Worm (Caenorhabditis elegans) whole organism, late embryonic: Measurements from ENCODE around the gene H43E16.1.
"Not testable (repeated sequence)": the region's sequence is repeated elsewhere in the genome, so short reads cannot be mapped to it uniquely, and the experiment has no call there.

ENCODE experiments used
- C38D4.7 ChIP-seq: fragments of 200-800 bp; sonication (Bioruptor generic); optimal IDR thresholded peaks from 2 replicates; lab custom pipeline; 2018; ENCODE audit warnings: mild to moderate bottlenecking, missing genetic modification characterization, moderate library complexity, missing compliant biosample characterization
- Y22D7AL.16 ChIP-seq: sonication (generic microtip); optimal IDR thresholded peaks from 2 replicates; lab custom pipeline; 2016; ENCODE audit warnings: missing genetic modification characterization, missing compliant biosample characterization
- ahr-1 ChIP-seq: sonication (generic microtip); optimal IDR thresholded peaks from 2 replicates; lab custom pipeline; 2016; ENCODE audit warnings: missing genetic modification characterization, missing compliant biosample characterization
- ama-1 ChIP-seq: fragments of 150-350 bp; optimal IDR thresholded peaks from 2 replicates; lab custom pipeline; 2014
- ceh-14 ChIP-seq: sonication (generic microtip); optimal IDR thresholded peaks from 2 replicates; lab custom pipeline; 2016; ENCODE audit warnings: missing genotype, missing genetic modification characterization, missing compliant biosample characterization
- ceh-18 ChIP-seq: sonication (generic microtip); optimal IDR thresholded peaks from 2 replicates; lab custom pipeline; 2016; ENCODE audit warnings: missing genetic modification characterization, missing compliant biosample characterization
- ceh-19 ChIP-seq: fragments of 200-800 bp; sonication (Bioruptor generic); optimal IDR thresholded peaks from 2 replicates; lab custom pipeline; 2018; ENCODE audit warnings: mild to moderate bottlenecking, missing genetic modification characterization, missing compliant biosample characterization
- ceh-30 ChIP-seq: fragments of 150-350 bp; optimal IDR thresholded peaks from 2 replicates; lab custom pipeline; 2014; ENCODE audit warnings: missing biosample characterization, missing genetic modification characterization
- ceh-31 ChIP-seq: sonication (generic microtip); optimal IDR thresholded peaks from 2 replicates; lab custom pipeline; 2016; ENCODE audit warnings: missing genetic modification characterization, missing compliant biosample characterization
- ceh-45 ChIP-seq: fragments of 200-800 bp; sonication (Bioruptor generic); IDR thresholded peaks from 2 replicates; pipeline ENCODE4 v1.3.6; 2022; ENCODE audit warnings: missing genetic modification reagents, missing genetic modification characterization, missing compliant biosample characterization
- ceh-48 ChIP-seq: sonication (generic microtip); optimal IDR thresholded peaks from 2 replicates; lab custom pipeline; 2016; ENCODE audit warnings: missing genetic modification characterization, inconsistent platforms, missing compliant biosample characterization
- ceh-9 ChIP-seq: sonication (generic microtip); optimal IDR thresholded peaks from 2 replicates; lab custom pipeline; 2016; ENCODE audit warnings: mild to moderate bottlenecking, missing genetic modification characterization, inconsistent platforms, missing compliant biosample characterization
- che-1 ChIP-seq: sonication (generic microtip); optimal IDR thresholded peaks from 2 replicates; lab custom pipeline; 2016; ENCODE audit warnings: mild to moderate bottlenecking, missing genetic modification characterization, missing compliant biosample characterization
- dmd-4 ChIP-seq: sonication (generic microtip); optimal IDR thresholded peaks from 2 replicates; lab custom pipeline; 2016; ENCODE audit warnings: borderline replicate concordance, missing genetic modification characterization, missing compliant biosample characterization
- elt-2 ChIP-seq: sonication (generic microtip); optimal IDR thresholded peaks from 2 replicates; lab custom pipeline; 2016; ENCODE audit warnings: missing genetic modification reagents, missing genetic modification characterization, missing compliant biosample characterization
- eyg-1 ChIP-seq: sonication (generic microtip); optimal IDR thresholded peaks from 2 replicates; lab custom pipeline; 2016; ENCODE audit warnings: missing genotype, missing genetic modification characterization, missing compliant biosample characterization
- fax-1 ChIP-seq: sonication (generic microtip); optimal IDR thresholded peaks from 2 replicates; lab custom pipeline; 2016; ENCODE audit warnings: missing genotype, missing genetic modification characterization, missing compliant biosample characterization
- gmeb-2 ChIP-seq: sonication (generic microtip); optimal IDR thresholded peaks from 2 replicates; lab custom pipeline; 2016; ENCODE audit warnings: missing genetic modification characterization, inconsistent platforms, missing compliant biosample characterization
- hlh-13 ChIP-seq: fragments of 200-800 bp; sonication (Bioruptor generic); optimal IDR thresholded peaks from 2 replicates; lab custom pipeline; 2018; ENCODE audit warnings: mild to moderate bottlenecking, missing genetic modification characterization, missing compliant biosample characterization
- hlh-15 ChIP-seq: sonication (generic microtip); optimal IDR thresholded peaks from 2 replicates; lab custom pipeline; 2016; ENCODE audit warnings: missing genetic modification characterization, missing compliant biosample characterization
- hlh-30 ChIP-seq: sonication (generic microtip); optimal IDR thresholded peaks from 2 replicates; lab custom pipeline; 2017; ENCODE audit warnings: antibody characterized with exemption, missing genetic modification characterization, missing compliant biosample characterization; ENCODE audit not compliant: insufficient read depth
- hlh-8 ChIP-seq: sonication (generic microtip); optimal IDR thresholded peaks from 2 replicates; lab custom pipeline; 2016; ENCODE audit warnings: missing genotype, missing genetic modification characterization, missing compliant biosample characterization
- lim-6 ChIP-seq: sonication (generic microtip); optimal IDR thresholded peaks from 2 replicates; lab custom pipeline; 2016; ENCODE audit warnings: missing genetic modification characterization, missing compliant biosample characterization
- madf-2 ChIP-seq: sonication (generic microtip); optimal IDR thresholded peaks from 2 replicates; lab custom pipeline; 2017; ENCODE audit warnings: missing genetic modification characterization, missing compliant biosample characterization
- odd-2 ChIP-seq: sonication (generic microtip); optimal IDR thresholded peaks from 2 replicates; lab custom pipeline; 2017; ENCODE audit warnings: antibody characterized with exemption, mild to moderate bottlenecking, missing genetic modification characterization, missing compliant biosample characterization
- pag-3 ChIP-seq: sonication (generic microtip); optimal IDR thresholded peaks from 2 replicates; lab custom pipeline; 2016; ENCODE audit warnings: missing compliant biosample characterization, missing genetic modification characterization, borderline replicate concordance
- pat-9 ChIP-seq: fragments of 200-800 bp; sonication (Bioruptor generic); optimal IDR thresholded peaks from 2 replicates; lab custom pipeline; 2018; ENCODE audit warnings: mild to moderate bottlenecking, missing genetic modification characterization, moderate library complexity, missing compliant biosample characterization
- pha-4 ChIP-seq: fragments of 150-350 bp; optimal IDR thresholded peaks from 2 replicates; lab custom pipeline; 2018; ENCODE audit warnings: missing biosample characterization, missing genetic modification reagents, missing genetic modification characterization
- pros-1 ChIP-seq: fragments of 150-350 bp; optimal IDR thresholded peaks from 2 replicates; lab custom pipeline; 2014; ENCODE audit warnings: missing biosample characterization, missing genetic modification reagents, missing genetic modification characterization
- ref-2 ChIP-seq: sonication (generic microtip); optimal IDR thresholded peaks from 2 replicates; lab custom pipeline; 2016; ENCODE audit warnings: missing genetic modification characterization, missing compliant biosample characterization
- rnt-1 ChIP-seq: sonication (generic microtip); optimal IDR thresholded peaks from 2 replicates; lab custom pipeline; 2016; ENCODE audit warnings: missing genetic modification characterization, missing compliant biosample characterization
- sox-4 ChIP-seq: sonication (generic microtip); optimal IDR thresholded peaks from 2 replicates; lab custom pipeline; 2017; ENCODE audit warnings: mild to moderate bottlenecking, missing genetic modification characterization, inconsistent platforms, missing compliant biosample characterization
- syd-9 ChIP-seq: sonication (generic microtip); optimal IDR thresholded peaks from 2 replicates; lab custom pipeline; 2016; ENCODE audit warnings: mild to moderate bottlenecking, missing genetic modification characterization, moderate library complexity, missing compliant biosample characterization
- tbx-2 ChIP-seq: sonication (generic microtip); optimal IDR thresholded peaks from 2 replicates; lab custom pipeline; 2016; ENCODE audit warnings: missing genetic modification characterization, missing compliant biosample characterization
- ttx-3 ChIP-seq: sonication (generic microtip); optimal IDR thresholded peaks from 2 replicates; lab custom pipeline; 2016; ENCODE audit warnings: missing genetic modification reagents, missing genetic modification characterization, missing compliant biosample characterization
- unc-3 ChIP-seq, 2 experiments: fragments of 200-800 bp in 1 of 2; sonication (Bioruptor generic) in 1 of 2; sonication (generic microtip) in 1 of 2; conservative IDR thresholded peaks in 1 of 2; optimal IDR thresholded peaks in 1 of 2; 2 replicates each; pipeline versions ENCODE4 v1.3.6 to Lab custom; 2016 to 2022; ENCODE audit warnings: missing compliant biosample characterization in 2 of 2, missing genetic modification characterization in 2 of 2, missing genetic modification reagents in 1 of 2
- unc-55 ChIP-seq: sonication (generic microtip); optimal IDR thresholded peaks from 2 replicates; lab custom pipeline; 2017; ENCODE audit warnings: missing biosample characterization, missing genetic modification reagents, missing genetic modification characterization
- ztf-16 ChIP-seq: sonication (generic microtip); optimal IDR thresholded peaks from 2 replicates; lab custom pipeline; 2017; ENCODE audit warnings: missing genetic modification characterization, missing compliant biosample characterization

Gene H43E16.1

DNA sequence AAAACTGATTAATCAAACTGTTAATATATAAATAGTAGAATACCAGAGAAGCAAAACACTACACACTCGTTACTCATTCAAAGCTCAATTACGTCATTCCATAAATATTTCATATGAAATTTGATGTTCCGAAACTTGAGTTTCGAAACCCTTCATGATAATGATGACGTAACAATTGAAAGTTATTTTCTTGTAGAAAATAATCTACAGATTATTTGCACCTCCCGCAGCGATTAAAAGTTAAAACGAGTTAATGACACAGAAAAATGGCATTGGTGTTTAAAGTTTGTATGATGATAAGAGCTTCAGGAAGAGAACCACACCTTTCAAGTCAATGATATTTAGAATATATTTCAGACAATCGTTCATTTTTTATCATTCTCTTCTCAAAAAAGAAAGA, at the start of gene H43E16.1:
Gene H43E16.1, plus strand, starts transcription at position 375 of the 400 bp plus-strand sequence.
- TF ChIP-seq odd-2 (tag; lab: Kevin White, UChicago) (no peak), rnt-1 (tag; lab: Kevin White, UChicago) (no peak), hlh-30 (tag; lab: Kevin White, UChicago) (no peak)

DNA sequence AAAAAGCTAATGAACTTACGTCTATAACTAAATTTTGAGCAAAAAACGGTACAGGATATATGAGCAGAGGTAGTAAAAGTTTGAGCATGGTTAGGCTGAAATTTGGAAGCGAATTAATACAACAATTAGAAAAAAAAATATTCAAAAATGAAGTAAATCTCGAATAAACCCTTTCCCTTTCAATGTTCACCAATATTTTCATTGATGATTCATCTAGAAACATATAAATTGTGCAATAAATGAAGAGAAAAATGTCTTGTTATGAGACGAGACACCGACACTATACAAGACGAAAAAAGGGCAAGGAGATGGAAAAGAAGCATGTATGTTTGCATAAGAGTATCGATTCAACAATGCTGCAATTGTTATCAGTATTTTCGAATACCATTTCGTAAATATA, 48.8 kb upstream of the H43E16.1 start, which contains the start of gene F54H5.14:
Gene F54H5.14, minus strand, starts transcription at position 101 of the 400 bp plus-strand sequence.
- no peak for TF ChIP-seq hlh-15
- TF ChIP-seq eyg-1 (tag; lab: Kevin White, UChicago) = no peak
- no peak for TF ChIP-seq pha-4
- TF ChIP-seq pag-3 (tag; lab: Kevin White, UChicago) = no peak
- TF ChIP-seq ceh-19 = no peak
- TF ChIP-seq ceh-45 (GFP tag; lab: Robert Waterston, UW) = no peak
- TF ChIP-seq ceh-48 (tag; lab: Kevin White, UChicago) = no peak
- no peak for TF ChIP-seq hlh-13 (GFP tag; lab: Kevin White, UChicago)
- no peak for TF ChIP-seq hlh-8
- no peak for TF ChIP-seq madf-2 (tag; lab: Kevin White, UChicago)
- no peak for TF ChIP-seq ama-1 (lab: Kevin White, UChicago)
- no peak for TF ChIP-seq ceh-9 (tag; lab: Kevin White, UChicago)
- TF ChIP-seq ceh-31 (tag; lab: Kevin White, UChicago) = no peak

- not testable (repeated sequence) for TF ChIP-seq unc-55 (GFP tag; lab: Kevin White, UChicago); hlh-15; lim-6 (tag; lab: Kevin White, UChicago)
- TF ChIP-seq, all 69 proteins: peak for 0; not testable (repeated sequence) for 69
Measured at ce11 chrII:6627182-6627581, 46.9 kb upstream of the H43E16.1 start, which contains the start of the genes F54H5.5 and F54H5.2. Gene F54H5.5, minus strand, starts transcription at chrII:6627282. Gene F54H5.2, plus strand, starts transcription at chrII:6627484.

ce11 chrII:6628397-6628796, 45.7 kb upstream of the H43E16.1 start:
- TF ChIP-seq ahr-1 (tag; lab: Kevin White, UChicago) (no peak), sox-4 (tag; lab: Kevin White, UChicago) (no peak), hlh-15 (no peak), ceh-14 (no peak), che-1 (tag; lab: Kevin White, UChicago) (no peak), ceh-18 (tag; lab: Kevin White, UChicago) (no peak), hlh-13 (GFP tag; lab: Kevin White, UChicago) (no peak), ref-2 (tag; lab: Kevin White, UChicago) (no peak), pros-1 (no peak)

DNA sequence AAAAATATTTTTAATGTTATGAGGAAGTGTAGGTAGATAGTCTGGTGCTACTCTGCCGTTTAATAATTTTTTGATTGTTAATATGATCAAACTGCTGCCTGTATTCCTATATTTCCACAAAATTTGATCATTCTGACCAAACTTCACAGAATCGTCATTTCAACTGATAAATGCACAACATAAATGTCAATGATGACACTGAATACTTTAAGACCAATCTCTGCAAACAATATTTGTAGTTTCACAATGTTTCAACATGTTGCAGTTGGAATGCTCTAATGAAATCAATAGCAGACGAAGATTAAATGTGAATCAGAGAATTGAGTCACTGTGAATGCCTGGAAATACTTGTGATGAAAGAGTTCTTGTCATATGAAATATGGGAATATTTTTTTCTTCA, 44.3 kb upstream of the H43E16.1 start:
- TF ChIP-seq unc-55 (GFP tag; lab: Kevin White, UChicago) (no peak), pha-4 (no peak), pag-3 (tag; lab: Kevin White, UChicago) (no peak), C38D4.7 (GFP tag; lab: Kevin White, UChicago) (no peak), syd-9 (tag; lab: Kevin White, UChicago) (no peak), fax-1 (tag; lab: Kevin White, UChicago) (no peak), elt-2 (tag; lab: Kevin White, UChicago) (no peak), rnt-1 (tag; lab: Kevin White, UChicago) (no peak), tbx-2 (tag; lab: Kevin White, UChicago) (no peak), ahr-1 (tag; lab: Kevin White, UChicago) (no peak), eyg-1 (tag; lab: Kevin White, UChicago) (no peak)

DNA sequence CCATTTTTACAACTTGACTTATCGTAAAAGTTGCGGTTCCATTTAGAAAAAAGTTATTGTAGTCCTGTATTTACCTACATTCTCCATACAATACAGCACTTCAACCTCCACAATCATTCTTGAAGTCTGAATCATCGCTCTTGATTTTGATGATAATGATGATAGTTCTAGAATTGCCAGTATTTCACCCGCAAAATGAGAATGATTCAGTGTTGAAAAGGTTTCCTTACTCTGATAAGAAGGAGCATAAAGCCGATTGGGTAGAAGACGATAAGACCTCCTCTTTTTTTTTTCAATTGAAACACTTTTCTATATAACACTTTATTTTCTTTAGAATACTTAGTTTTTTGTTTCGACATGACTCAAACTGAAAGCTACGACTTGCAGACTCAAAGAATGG, 43.3 kb upstream of the H43E16.1 start, which contains the start of gene T19D12.4:
Gene T19D12.4, plus strand, starts transcription at position 295 of the 400 bp plus-strand sequence.
- TF ChIP-seq rnt-1 (tag; lab: Kevin White, UChicago) = no peak
- no peak for TF ChIP-seq ztf-16 (tag; lab: Kevin White, UChicago)
- no peak for TF ChIP-seq eyg-1 (tag; lab: Kevin White, UChicago)
- no peak for TF ChIP-seq hlh-30 (tag; lab: Kevin White, UChicago)
- TF ChIP-seq hlh-15 = no peak
- no peak for TF ChIP-seq Y22D7AL.16 (tag; lab: Kevin White, UChicago)
- TF ChIP-seq ama-1 (lab: Kevin White, UChicago) = no peak
- no peak for TF ChIP-seq gmeb-2 (tag; lab: Kevin White, UChicago)
- TF ChIP-seq syd-9 (tag; lab: Kevin White, UChicago) = no peak
- TF ChIP-seq ceh-9 (tag; lab: Kevin White, UChicago) = no peak
- no peak for TF ChIP-seq unc-3 (GFP tag; conservative IDR thresholded peaks at IDR 0.05; lab: Robert Waterston, UW)
- TF ChIP-seq unc-3 (tag; optimal IDR thresholded peaks at IDR 0.05; lab: Kevin White, UChicago) = no peak
- no peak for TF ChIP-seq fax-1 (tag; lab: Kevin White, UChicago)
- no peak for TF ChIP-seq pat-9 (tag; lab: Kevin White, UChicago)
- no peak for TF ChIP-seq ceh-14
- TF ChIP-seq ttx-3 = no peak
- TF ChIP-seq dmd-4 (tag; lab: Kevin White, UChicago) = no peak
- TF ChIP-seq ceh-30 (tag; lab: Kevin White, UChicago) = no peak
